Worm (Caenorhabditis elegans): ENCODE results near the gene F25E5.16.

DNA sequence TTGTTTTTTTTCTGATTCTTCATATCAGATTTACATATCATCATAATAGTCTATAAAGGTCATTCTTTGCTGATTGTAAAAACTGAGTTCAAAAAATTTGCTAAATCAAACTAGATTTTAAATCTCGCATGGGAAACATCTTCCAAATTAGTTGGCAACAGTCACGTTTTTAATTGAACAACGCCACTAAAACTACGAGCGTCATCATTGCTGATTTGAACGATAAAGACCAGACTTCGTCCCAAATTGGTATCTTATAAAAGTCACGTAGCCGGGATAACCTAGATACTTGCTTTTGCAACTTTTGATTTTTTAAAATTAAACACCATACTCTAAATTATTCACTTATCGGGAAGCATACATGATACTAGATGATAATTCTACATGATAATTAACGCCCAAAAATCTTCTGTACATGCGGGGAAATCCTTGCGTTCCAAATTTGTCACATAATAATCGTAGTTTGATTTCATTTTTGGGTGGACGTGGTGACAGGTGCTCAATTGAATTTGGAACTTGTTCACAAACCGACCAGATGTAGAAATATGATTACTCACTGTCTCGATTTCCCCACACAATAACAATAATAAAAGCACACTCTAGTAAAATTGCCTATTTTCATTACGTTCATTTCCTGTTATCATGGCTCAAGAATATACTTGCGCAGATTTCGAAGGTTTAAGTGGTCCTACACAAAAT lies 20.9 kb upstream of the F25E5.16 start, which contains the start of gene srw-67:
- TF ChIP-seq nhr-120 (GFP tag; IDR thresholded peaks at IDR 0.05) = no peak
- no peak for TF ChIP-seq lsy-27 (tag; optimal IDR thresholded peaks at IDR 0.05; ENCODE audit: borderline replicate concordance, insufficient read depth)
- no peak for TF ChIP-seq snpc-1.1 (tag; optimal IDR thresholded peaks at IDR 0.05; ENCODE audit: insufficient read depth)
- TF ChIP-seq ccch-3 (GFP tag; optimal IDR thresholded peaks at IDR 0.05) = no peak
- TF ChIP-seq hlh-26 (GFP tag; conservative IDR thresholded peaks at IDR 0.05) = no peak
- TF ChIP-seq unc-62 (GFP tag; optimal IDR thresholded peaks at IDR 0.05) = no peak
- TF ChIP-seq xnd-1 (tag; optimal IDR thresholded peaks at IDR 0.05) = no peak
- no peak for TF ChIP-seq pha-4 (tag; optimal IDR thresholded peaks at IDR 0.05)
- TF ChIP-seq lag-1 (GFP tag; IDR thresholded peaks at IDR 0.05) = no peak
- TF ChIP-seq lin-40 (tag; optimal IDR thresholded peaks at IDR 0.05) = no peak
- TF ChIP-seq F39B2.1 (GFP tag; IDR thresholded peaks at IDR 0.05) = no peak
- TF ChIP-seq sea-2 (GFP tag; IDR thresholded peaks at IDR 0.05) = no peak
- TF ChIP-seq lin-26 (GFP tag; IDR thresholded peaks at IDR 0.05) = no peak
- TF ChIP-seq dpl-1 (GFP tag; optimal IDR thresholded peaks at IDR 0.05) = no peak
